Worm (Caenorhabditis elegans) whole organism, mixed stage, embryonic: ENCODE data around the gene C01G10.10.

Experiments used
- lsy-2 ChIP-seq: fragments of 150-350 bp; optimal IDR thresholded peaks from 2 replicates; lab custom pipeline; 2014; ENCODE audit warnings: missing biosample characterization, missing genetic modification characterization
- nhr-28 ChIP-seq: fragments of 150-350 bp; optimal IDR thresholded peaks from 2 replicates; lab custom pipeline; 2014; ENCODE audit warnings: missing biosample characterization, missing genetic modification characterization
- snpc-4 ChIP-seq: fragments of 150-350 bp; optimal IDR thresholded peaks from 2 replicates; lab custom pipeline; 2014; ENCODE audit warnings: missing biosample characterization, missing genetic modification characterization
- unc-39 ChIP-seq: fragments of 150-350 bp; optimal IDR thresholded peaks from 2 replicates; lab custom pipeline; 2014; ENCODE audit warnings: missing biosample characterization, missing genetic modification characterization

DNA sequence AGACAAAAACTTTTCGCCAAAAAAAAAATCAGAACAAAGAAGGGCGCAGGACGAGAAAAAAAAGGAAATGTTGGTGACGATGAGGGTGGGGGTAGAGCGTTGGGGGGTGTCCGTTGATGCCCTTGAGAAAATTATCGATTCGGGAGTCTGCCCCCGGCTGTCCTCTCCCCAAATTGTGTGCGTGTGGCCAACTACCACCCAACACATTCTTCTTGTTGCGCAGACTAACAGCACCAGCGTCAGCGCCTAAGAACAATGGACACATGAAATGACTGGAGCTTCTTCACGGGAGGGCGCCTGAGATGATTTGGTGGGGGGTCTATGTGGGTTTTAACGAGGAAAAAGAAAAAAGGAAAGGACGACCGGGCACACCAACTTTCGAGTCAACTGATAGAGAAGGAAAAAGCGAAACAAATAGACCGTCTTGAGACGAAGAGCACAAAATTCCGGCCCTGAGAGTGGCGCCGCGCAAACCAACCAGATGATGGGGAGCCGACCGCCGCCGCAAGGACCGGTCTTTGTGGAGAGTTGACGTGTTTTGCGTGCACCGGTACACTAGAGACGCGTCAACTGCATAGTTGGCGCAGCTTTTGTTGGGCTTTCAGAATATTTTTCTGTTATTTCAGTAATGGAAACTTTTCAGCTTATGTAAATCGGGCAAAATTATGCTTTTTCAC lies 17.0 kb downstream of the C01G10.10 start, which contains the start of gene C25D7.9:
- no peak for TF ChIP-seq unc-39 (tag; lab: Kevin White, UChicago)
- TF ChIP-seq snpc-4: no peak
- no peak for TF ChIP-seq nhr-28
- no peak for TF ChIP-seq lsy-2 (tag; lab: Kevin White, UChicago)
